Fruit fly (Drosophila melanogaster): ENCODE results near the gene CG9386.
A peak's percentile ranks its signal among the peaks of the same experiment; 100 is the strongest.

CG9386 gene

DNA sequence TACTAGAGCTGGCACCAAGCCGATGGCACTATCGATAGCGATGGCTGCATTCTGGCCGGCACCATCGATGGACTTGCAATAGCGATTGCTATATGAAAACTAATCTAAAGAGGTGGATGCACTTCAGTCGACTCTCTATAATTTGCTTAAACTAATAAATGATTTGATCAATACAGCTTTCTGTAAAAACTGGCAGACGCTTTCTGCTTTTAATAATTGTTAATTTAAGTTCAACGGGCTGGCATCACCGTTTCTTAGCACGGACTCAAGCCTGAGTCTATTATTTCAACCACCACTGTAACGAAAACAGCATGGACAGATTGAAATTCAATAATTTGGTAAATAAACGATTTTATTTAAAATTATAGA, 42.2 kb downstream of the CG9386 start, which contains the start of the genes Ras85D and Rlb1 (continued):
- peak; percentile 43 for TF ChIP-seq caup (GFP tag; optimal IDR thresholded peaks at IDR 0.05; ENCODE audit: severe bottlenecking)
- no peak for TF ChIP-seq ssp (GFP tag; IDR thresholded peaks at IDR 0.05)
- peak; percentile 64 for TF ChIP-seq CG15269 (tag; optimal IDR thresholded peaks at IDR 0.05)
- peak; percentile 48 for TF ChIP-seq Six4 (GFP tag; optimal IDR thresholded peaks at IDR 0.05)
- TF ChIP-seq Abd-B (GFP tag; optimal IDR thresholded peaks at IDR 0.05) = no peak
- TF ChIP-seq pita (GFP tag; optimal IDR thresholded peaks at IDR 0.05) = peak; percentile 63
- peak; percentile 44 for TF ChIP-seq CG9437 (GFP tag; optimal IDR thresholded peaks at IDR 0.05)
- peak; percentile 53 for TF ChIP-seq ewg (GFP tag; optimal IDR thresholded peaks at IDR 0.05)
- peak; percentile 86 for TF ChIP-seq ems (GFP tag; optimal IDR thresholded peaks at IDR 0.05)
- TF ChIP-seq CrebB (tag; optimal IDR thresholded peaks at IDR 0.05) = peak; percentile 62
- no peak for TF ChIP-seq Oli (tag; optimal IDR thresholded peaks at IDR 0.05)
- TF ChIP-seq Ets65A (GFP tag) = peak; percentile 99
- TF ChIP-seq scrt (GFP tag; optimal IDR thresholded peaks at IDR 0.05) = no peak
- peak; percentile 84 for TF ChIP-seq sug (tag; optimal IDR thresholded peaks at IDR 0.05)
- TF ChIP-seq CG9727 (GFP tag; optimal IDR thresholded peaks at IDR 0.05) = peak; percentile 70
- TF ChIP-seq CG1792 (GFP tag; optimal IDR thresholded peaks at IDR 0.05) = peak; percentile 42
- peak; percentile 45 for TF ChIP-seq CG7987 (GFP tag; optimal IDR thresholded peaks at IDR 0.05)
- TF ChIP-seq CG42726 (GFP tag; IDR thresholded peaks at IDR 0.05; ENCODE audit: partially characterized antibody) = no peak
- TF ChIP-seq H15 (GFP tag; IDR thresholded peaks at IDR 0.05) = no peak
- peak; percentile 87 for TF ChIP-seq CG2116 (GFP tag; optimal IDR thresholded peaks at IDR 0.05)
- TF ChIP-seq Med (GFP tag) = peak; percentile 96
- TF ChIP-seq CG4854 (GFP tag; optimal IDR thresholded peaks at IDR 0.05) = peak; percentile 66
- TF ChIP-seq abd-A (tag; optimal IDR thresholded peaks at IDR 0.05) = no peak
- peak; percentile 78 for TF ChIP-seq NfI (GFP tag; optimal IDR thresholded peaks at IDR 0.05)
- TF ChIP-seq Meics (GFP tag; optimal IDR thresholded peaks at IDR 0.05) = peak; percentile 63
- TF ChIP-seq prd (optimal IDR thresholded peaks at IDR 0.05) = no peak
- no peak for TF ChIP-seq prd (GFP tag; IDR thresholded peaks at IDR 0.05)
- TF ChIP-seq CG10209 (GFP tag; optimal IDR thresholded peaks at IDR 0.05) = peak; percentile 37
- TF ChIP-seq al (GFP tag; IDR thresholded peaks at IDR 0.05) = no peak
- no peak for TF ChIP-seq dati (GFP tag; IDR thresholded peaks at IDR 0.05)
- TF ChIP-seq gcm (GFP tag; optimal IDR thresholded peaks at IDR 0.05) = no peak
- TF ChIP-seq CG18619 (GFP tag; optimal IDR thresholded peaks at IDR 0.05) = peak; percentile 47
- peak; percentile 62 for TF ChIP-seq CG3281 (GFP tag; optimal IDR thresholded peaks at IDR 0.05)
- TF ChIP-seq CG4328 (GFP tag; optimal IDR thresholded peaks at IDR 0.05) = peak; percentile 56
- peak; percentile 78; the same call in 3 of the 4 replicates for TF ChIP-seq Gug (GFP tag; IDR thresholded peaks at IDR 0.05)
- no peak for TF ChIP-seq Hr78 (GFP tag; optimal IDR thresholded peaks at IDR 0.05)
- TF ChIP-seq Sox100B (GFP tag; optimal IDR thresholded peaks at IDR 0.05) = no peak
- TF ChIP-seq CG3847 (GFP tag; IDR thresholded peaks at IDR 0.05) = no peak
- no peak for TF ChIP-seq lmd (GFP tag; IDR thresholded peaks at IDR 0.05)
- peak; percentile 45 for TF ChIP-seq da (GFP tag; optimal IDR thresholded peaks at IDR 0.05)
- TF ChIP-seq klu (GFP tag; IDR thresholded peaks at IDR 0.05) = no peak
- TF ChIP-seq unc-4 (GFP tag; IDR thresholded peaks at IDR 0.05; ENCODE audit: partially characterized antibody) = no peak
- peak; percentile 8 for TF ChIP-seq zen (tag; optimal IDR thresholded peaks at IDR 0.05)
- no peak for TF ChIP-seq CG43689 (GFP tag; IDR thresholded peaks at IDR 0.05)
- TF ChIP-seq onecut (GFP tag; IDR thresholded peaks at IDR 0.05) = peak; percentile 29; the same call in 1 of the 2 replicates
- TF ChIP-seq Bteb2 (GFP tag; optimal IDR thresholded peaks at IDR 0.05) = peak; percentile 69
- TF ChIP-seq nau (GFP tag; optimal IDR thresholded peaks at IDR 0.05) = no peak
- TF ChIP-seq sim (GFP tag; IDR thresholded peaks at IDR 0.05) = no peak
- TF ChIP-seq CG18764 (GFP tag; optimal IDR thresholded peaks at IDR 0.05) = peak; percentile 57
- TF ChIP-seq Gsc (GFP tag; IDR thresholded peaks at IDR 0.05) = no peak
- no peak for TF ChIP-seq tll (GFP tag; optimal IDR thresholded peaks at IDR 0.05)

Data from whole organism, embryonic.